Worm (Caenorhabditis elegans) whole organism, L2 larva: ENCODE data around the gene D1005.2.

ENCODE experiments used
- egl-27 ChIP-seq: sonication (generic microtip); optimal IDR thresholded peaks from 3 replicates; lab custom pipeline; 2017; ENCODE audit warnings: missing biosample characterization, missing genetic modification reagents, missing genetic modification characterization
- peb-1 ChIP-seq: fragments of 150-350 bp; optimal IDR thresholded peaks from 2 replicates; lab custom pipeline; 2014; ENCODE audit warnings: missing biosample characterization, missing genetic modification characterization
- skn-1 ChIP-seq: sonication (generic microtip); optimal IDR thresholded peaks from 2 replicates; lab custom pipeline; 2017; ENCODE audit warnings: missing biosample characterization, missing genetic modification characterization

- no peak for TF ChIP-seq skn-1 (tag; lab: Kevin White, UChicago)
- TF ChIP-seq peb-1 (tag; lab: Kevin White, UChicago): no peak
- TF ChIP-seq egl-27 (tag; lab: Kevin White, UChicago): no peak
These were observed 49.6 kb upstream of the D1005.2 start for ce11 chrX:1409224-1409623.
